Fruit fly (Drosophila melanogaster) whole organism, adult: ENCODE results near the gene mys.

Experiments
- CG11617 ChIP-seq: fragments of 200-800 bp; sonication (Bioruptor generic); optimal IDR thresholded peaks from 2 replicates; lab custom pipeline; 2017; ENCODE audit warnings: mild to moderate bottlenecking, missing biosample characterization, missing genetic modification reagents, missing genetic modification characterization
- CG5204 ChIP-seq: fragments of 200-800 bp; sonication (Bioruptor generic); optimal IDR thresholded peaks from 2 replicates; lab custom pipeline; 2016; ENCODE audit warnings: missing biosample characterization, missing genetic modification characterization
- CG7101 ChIP-seq: fragments of 200-800 bp; sonication (Bioruptor generic); optimal IDR thresholded peaks from 2 replicates; lab custom pipeline; 2018; ENCODE audit warnings: missing biosample characterization, mild to moderate bottlenecking, missing genetic modification characterization, moderate library complexity
- Clk ChIP-seq: fragments of 200-800 bp; sonication (Bioruptor generic); optimal IDR thresholded peaks from 2 replicates; lab custom pipeline; 2017; ENCODE audit warnings: missing biosample characterization, missing genetic modification characterization
- Crg-1 ChIP-seq: fragments of 200-800 bp; sonication (Bioruptor generic); optimal IDR thresholded peaks from 2 replicates; lab custom pipeline; 2016; ENCODE audit warnings: missing biosample characterization, missing genetic modification characterization
- kay ChIP-seq: fragments of 200-800 bp; sonication (Bioruptor generic); peaks from one replicate; lab custom pipeline; 2016; ENCODE audit warnings: missing biosample characterization, missing genetic modification characterization, borderline replicate concordance
- ovo ChIP-seq: fragments of 200-800 bp; sonication (Bioruptor generic); optimal IDR thresholded peaks from 2 replicates; lab custom pipeline; 2016; ENCODE audit warnings: missing biosample characterization, missing genetic modification characterization

DNA sequence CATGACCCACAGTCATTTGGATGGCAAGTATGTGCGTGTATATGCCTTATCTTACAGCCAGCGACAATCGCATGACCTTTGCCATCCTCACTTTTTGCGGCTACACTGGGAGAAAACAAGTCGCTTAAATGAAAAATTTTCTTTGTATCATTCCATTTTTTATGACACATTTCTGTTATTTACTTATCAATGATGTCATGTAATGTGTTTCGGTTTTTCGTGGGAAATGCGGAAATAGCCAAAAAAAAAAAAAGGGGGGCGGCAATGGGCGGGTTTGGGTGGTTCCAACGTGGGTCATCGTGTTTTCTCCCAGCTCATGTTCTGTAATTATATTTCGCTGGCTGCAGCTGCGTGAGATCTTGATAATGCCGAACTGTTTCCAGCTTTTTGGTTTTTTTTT is 18.7 kb downstream of the mys start:
- TF ChIP-seq CG5204 (GFP tag; lab: Kevin White, UChicago): no peak
- TF ChIP-seq CG11617 (GFP tag; lab: Kevin White, UChicago): no peak
- no peak for TF ChIP-seq CG7101 (tag; lab: Kevin White, UChicago)
- no peak for TF ChIP-seq kay
- TF ChIP-seq ovo (GFP tag; lab: Kevin White, UChicago): no peak
- no peak for TF ChIP-seq Crg-1 (GFP tag; lab: Kevin White, UChicago)
- no peak for TF ChIP-seq Clk (GFP tag; lab: Kevin White, UChicago)
